Worm (Caenorhabditis elegans) whole organism, mixed stage, embryonic: ENCODE measurements around the gene fbxb-65.

ENCODE experiments used
- ceh-83 ChIP-seq: fragments of 200-800 bp; sonication (Bioruptor generic); optimal IDR thresholded peaks from 2 replicates; lab custom pipeline; 2018; ENCODE audit warnings: mild to moderate bottlenecking, missing genetic modification characterization, missing compliant biosample characterization
- drap-1 ChIP-seq: fragments of 200-800 bp; sonication (Bioruptor generic); optimal IDR thresholded peaks from 3 replicates; lab custom pipeline; 2018; ENCODE audit warnings: mild to moderate bottlenecking, missing genetic modification characterization, missing compliant biosample characterization
- elt-3 ChIP-seq: fragments of 150-350 bp; optimal IDR thresholded peaks from 2 replicates; lab custom pipeline; 2014; ENCODE audit warnings: missing biosample characterization, missing genetic modification characterization
- nhr-28 ChIP-seq: fragments of 150-350 bp; optimal IDR thresholded peaks from 2 replicates; lab custom pipeline; 2014; ENCODE audit warnings: missing biosample characterization, missing genetic modification characterization
- snpc-4 ChIP-seq: fragments of 150-350 bp; optimal IDR thresholded peaks from 2 replicates; lab custom pipeline; 2014; ENCODE audit warnings: missing biosample characterization, missing genetic modification characterization
- sptf-1 ChIP-seq: sonication (generic microtip); optimal IDR thresholded peaks from 2 replicates; lab custom pipeline; 2017; ENCODE audit warnings: mild to moderate bottlenecking, missing genetic modification characterization, moderate library complexity, missing compliant biosample characterization
- unc-39 ChIP-seq: fragments of 150-350 bp; optimal IDR thresholded peaks from 2 replicates; lab custom pipeline; 2014; ENCODE audit warnings: missing biosample characterization, missing genetic modification characterization

DNA sequence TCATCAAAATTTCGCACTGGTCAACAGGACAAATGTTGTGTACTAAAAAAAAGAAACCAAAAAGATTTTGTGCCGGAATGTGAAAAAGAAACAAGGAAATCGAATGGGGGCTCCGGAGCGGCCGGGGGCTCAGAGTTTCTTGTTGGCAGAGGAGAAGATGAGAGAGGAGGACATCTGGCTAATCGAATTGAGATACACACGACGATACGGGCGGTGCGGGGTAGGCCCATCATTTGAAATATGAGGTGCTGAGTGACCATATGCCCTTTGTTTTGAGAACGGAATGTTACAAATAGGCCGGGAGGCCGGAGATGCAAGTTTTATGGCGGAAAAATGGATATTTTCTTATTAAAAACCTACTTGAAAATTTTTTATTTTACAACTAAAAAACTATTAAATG, 28.7 kb downstream of the fbxb-65 start:
- TF ChIP-seq elt-3 (tag; lab: Kevin White, UChicago) (no peak), nhr-28 (tag; lab: Kevin White, UChicago) (no peak), unc-39 (tag; lab: Kevin White, UChicago) (no peak), drap-1 (GFP tag; lab: Kevin White, UChicago) (no peak), sptf-1 (no peak), snpc-4 (no peak), ceh-83 (no peak)
